Worm (Caenorhabditis elegans) whole organism, midembryonic: Measurements from ENCODE around the gene C33F10.11.

ENCODE experiments used
- cog-1 ChIP-seq: sonication (generic microtip); optimal IDR thresholded peaks from 2 replicates; lab custom pipeline; 2016; ENCODE audit warnings: missing genetic modification characterization, missing compliant biosample characterization
- flt-1 ChIP-seq: fragments of 200-800 bp; sonication (Bioruptor generic); IDR thresholded peaks from 2 replicates; pipeline ENCODE4 v1.3.6; 2022; ENCODE audit warnings: missing genetic modification characterization, missing compliant biosample characterization
- med-1 ChIP-seq: sonication (generic microtip); optimal IDR thresholded peaks from 2 replicates; lab custom pipeline; 2017; ENCODE audit warnings: missing genetic modification characterization, mild to moderate bottlenecking, missing compliant biosample characterization, antibody characterized with exemption, missing genetic modification reagents; ENCODE audit not compliant: insufficient read depth
- ztf-23 ChIP-seq: fragments of 200-800 bp; sonication (Bioruptor generic); IDR thresholded peaks from 2 replicates; pipeline ENCODE4 v1.3.6; 2022; ENCODE audit warnings: missing genetic modification reagents, missing genetic modification characterization, missing compliant biosample characterization
- ztf-29 ChIP-seq: fragments of 200-800 bp; sonication (Bioruptor generic); IDR thresholded peaks from 2 replicates; pipeline ENCODE4 v1.3.6; 2022; ENCODE audit warnings: missing genetic modification reagents, missing genetic modification characterization, missing compliant biosample characterization

ce11 chrII:4795461-4795860, 39.2 kb downstream of the C33F10.11 start, which contains the start of gene C33F10.4:
- TF ChIP-seq med-1 (GFP tag; lab: Kevin White, UChicago) (no peak), ztf-23 (no peak), cog-1 (tag; lab: Kevin White, UChicago) (no peak), flt-1 (GFP tag; lab: Robert Waterston, UW) (no peak), ztf-29 (GFP tag; lab: Robert Waterston, UW) (no peak)
